Fruit fly (Drosophila melanogaster): ENCODE data around the gene CG14252.
A peak's percentile ranks its signal among the peaks of the same experiment; 100 is the strongest.

Gene CG14252

DNA sequence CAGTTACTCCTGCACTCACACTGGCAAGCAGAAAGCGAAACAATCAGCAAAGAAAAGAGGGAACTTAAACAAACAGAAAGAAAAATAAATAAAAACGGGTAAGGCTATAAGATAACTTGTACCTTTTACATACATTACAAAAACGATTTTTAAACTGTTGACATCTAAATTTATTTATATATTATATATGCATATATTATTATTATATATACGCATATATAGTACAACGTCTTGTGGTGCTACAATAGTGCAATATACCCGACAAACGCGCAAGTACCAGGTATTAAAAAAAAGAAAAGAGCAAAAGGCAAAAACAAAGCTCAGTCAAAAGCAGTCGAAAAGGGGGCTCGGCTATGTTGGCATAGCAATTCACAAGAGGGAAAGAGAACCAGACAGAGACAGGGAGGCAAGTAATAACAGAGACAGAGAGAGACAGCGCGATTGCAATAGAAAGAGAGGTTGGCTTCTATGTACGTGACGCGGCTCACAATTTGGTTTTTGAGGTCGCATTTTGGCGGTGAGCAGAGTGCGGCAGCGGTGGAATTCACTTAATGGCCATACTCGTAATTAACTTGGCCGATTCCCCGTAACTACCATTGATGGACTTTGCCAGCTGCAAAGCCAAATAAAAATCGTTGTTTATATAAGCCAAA is 8.8 kb downstream of the CG14252 start (continued):
- TF ChIP-seq achi (GFP tag; optimal IDR thresholded peaks at IDR 0.05) (peak; percentile 94), Hr38 (GFP tag; optimal IDR thresholded peaks at IDR 0.05) (no peak), Blimp-1 (GFP tag; optimal IDR thresholded peaks at IDR 0.05) (peak; percentile 77), CG3919 (GFP tag; optimal IDR thresholded peaks at IDR 0.05) (peak; percentile 92), fd59A (GFP tag; optimal IDR thresholded peaks at IDR 0.05) (peak; percentile 74), vri (GFP tag; optimal IDR thresholded peaks at IDR 0.05) (peak; percentile 76), cyc (GFP tag; optimal IDR thresholded peaks at IDR 0.05) (peak; percentile 72), Eip75B (GFP tag; optimal IDR thresholded peaks at IDR 0.05) (peak; percentile 47), CG4318 (GFP tag; optimal IDR thresholded peaks at IDR 0.05) (peak; percentile 75), CG3032 (tag; optimal IDR thresholded peaks at IDR 0.05) (peak; percentile 95), Gug (GFP tag; IDR thresholded peaks at IDR 0.05) (peak; percentile 89), Sox15 (GFP tag; optimal IDR thresholded peaks at IDR 0.05) (peak; percentile 82), CG11294 (GFP tag; IDR thresholded peaks at IDR 0.05) (peak; percentile 83), CG8119 (GFP tag; IDR thresholded peaks at IDR 0.05) (peak; percentile 98), salr (GFP tag; optimal IDR thresholded peaks at IDR 0.05) (peak; percentile 68 to 89), ss (GFP tag; optimal IDR thresholded peaks at IDR 0.05) (peak; percentile 94 to 95), Eip93F (GFP tag; optimal IDR thresholded peaks at IDR 0.05) (peak; percentile 87), net (GFP tag; optimal IDR thresholded peaks at IDR 0.05) (peak; percentile 84)

DNA sequence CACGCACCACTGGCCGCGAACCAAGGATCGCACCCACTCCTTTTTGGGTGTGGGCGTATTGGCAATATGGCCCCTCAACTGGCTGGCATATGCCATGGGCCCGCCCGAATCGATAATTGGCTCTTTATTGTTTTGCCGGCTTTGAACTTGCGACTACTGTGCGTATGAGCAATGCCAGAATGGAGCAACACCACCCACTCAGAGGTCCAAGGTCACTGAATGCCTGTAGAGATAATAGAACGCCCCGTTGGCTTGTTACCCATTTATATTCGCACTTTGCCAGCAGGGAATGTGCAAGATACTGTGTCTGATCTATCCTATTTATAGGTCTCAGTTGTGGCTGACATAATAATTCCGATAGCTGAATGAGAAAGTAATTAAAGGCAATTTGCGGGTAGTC is 10.2 kb downstream of the CG14252 start:
- TF ChIP-seq CG11294 (GFP tag; IDR thresholded peaks at IDR 0.05) (no peak), svp (GFP tag) (peak; percentile 55)

DNA sequence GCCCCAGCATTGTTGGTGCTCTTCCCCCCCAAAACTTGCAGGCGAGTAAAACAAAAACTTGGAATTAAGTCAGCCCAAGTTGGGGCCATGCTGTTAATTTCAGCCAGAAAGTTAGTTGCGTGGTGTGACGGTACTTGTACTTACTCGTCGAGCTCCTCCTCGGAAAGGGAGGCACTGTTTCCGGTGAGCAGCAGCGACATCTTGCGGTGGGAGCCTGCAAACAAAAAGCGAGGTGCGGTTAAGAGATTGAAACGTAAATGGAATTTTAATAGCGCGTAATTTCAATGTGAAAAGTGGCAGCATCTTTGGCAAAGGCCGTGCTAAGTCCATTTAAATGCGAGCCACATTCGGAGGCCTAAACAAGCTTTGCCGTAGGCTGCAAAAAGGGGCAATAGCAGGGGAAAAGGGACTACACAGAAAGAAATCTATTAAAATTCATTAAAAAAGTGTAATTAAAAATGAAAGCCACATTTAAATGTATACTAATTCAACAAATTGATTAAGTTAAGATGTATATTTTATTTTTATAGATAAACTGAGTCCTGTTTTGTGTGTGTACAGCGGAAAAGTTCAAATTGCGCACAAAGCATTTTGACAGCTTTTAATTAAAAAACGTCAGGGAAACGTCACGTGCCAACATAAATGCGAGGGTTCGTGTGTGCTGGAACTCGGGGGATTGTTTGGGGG is 11.2 kb downstream of the CG14252 start:
- TF ChIP-seq svp (GFP tag): peak; percentile 10
- peak; percentile 21 for TF ChIP-seq Eip78C (GFP tag)
- no peak for TF ChIP-seq CG10669 (GFP tag; optimal IDR thresholded peaks at IDR 0.05)
- TF ChIP-seq CG10631 (GFP tag; optimal IDR thresholded peaks at IDR 0.05): no peak

DNA sequence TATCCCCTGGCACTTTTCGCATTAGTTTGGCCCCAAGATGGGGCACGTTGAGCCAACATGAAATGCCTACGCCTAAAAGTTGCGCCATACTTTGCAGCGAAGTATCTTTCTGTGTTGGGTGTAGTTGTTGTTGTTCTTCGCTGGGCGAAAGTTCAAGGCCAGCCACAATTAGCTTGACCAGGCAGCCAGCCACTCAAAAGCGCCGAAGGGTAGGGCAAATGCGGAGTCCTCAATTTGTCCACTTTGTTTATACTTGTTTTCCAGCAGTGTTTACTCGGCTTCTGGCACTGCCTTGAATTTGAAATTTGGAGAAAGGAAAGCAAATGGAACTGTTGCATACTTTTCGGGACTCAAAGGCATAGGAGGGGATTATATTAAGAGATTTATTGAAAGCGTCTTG is 11.8 kb downstream of the CG14252 start:
- TF ChIP-seq svp (GFP tag): peak; percentile 77
- no peak for TF ChIP-seq salr (GFP tag; optimal IDR thresholded peaks at IDR 0.05)

DNA sequence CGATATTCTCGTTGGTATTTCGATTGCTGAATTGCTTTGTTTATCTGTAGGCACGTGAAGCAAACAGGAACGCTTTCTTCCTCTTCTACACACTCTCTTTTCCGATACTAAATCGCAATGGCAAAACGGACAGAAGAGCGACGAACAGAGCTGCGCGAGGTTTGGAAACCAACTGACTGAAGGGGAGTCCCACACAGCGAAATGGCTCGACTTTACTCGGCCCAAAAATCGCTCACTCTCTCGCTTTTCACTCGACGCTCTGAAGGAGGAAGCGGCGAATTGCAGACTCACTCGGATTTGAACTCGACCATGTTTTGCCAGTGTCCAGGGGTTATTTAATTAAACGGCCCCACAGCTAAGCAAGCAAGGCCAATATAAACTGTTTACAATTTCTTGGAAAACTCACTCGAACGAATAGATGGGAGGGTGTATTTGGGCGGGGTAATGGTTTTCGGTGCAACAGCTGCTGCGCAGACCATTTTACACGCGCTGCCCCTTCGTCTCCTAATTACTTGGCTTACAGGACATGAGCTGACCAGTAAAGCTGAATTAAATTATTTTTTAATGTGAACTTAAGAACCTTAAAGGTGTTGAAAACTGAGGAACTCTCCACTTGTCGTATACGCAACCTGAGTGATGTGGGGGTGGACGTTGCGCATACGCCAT is 13.1 kb downstream of the CG14252 start, which contains the start of gene CG6330:
Gene CG6330, minus strand, starts transcription at position 178 of the 666 bp plus-strand sequence.
- TF ChIP-seq lz (GFP tag; optimal IDR thresholded peaks at IDR 0.05) (no peak), CG8319 (GFP tag; optimal IDR thresholded peaks at IDR 0.05) (no peak), cyc (GFP tag; optimal IDR thresholded peaks at IDR 0.05) (no peak), achi (GFP tag; optimal IDR thresholded peaks at IDR 0.05) (no peak), Ets96B (tag; optimal IDR thresholded peaks at IDR 0.05) (no peak), Met (GFP tag; optimal IDR thresholded peaks at IDR 0.05) (no peak), fkh (GFP tag; optimal IDR thresholded peaks at IDR 0.05) (no peak), net (GFP tag; optimal IDR thresholded peaks at IDR 0.05) (no peak), CG6854 (GFP tag; optimal IDR thresholded peaks at IDR 0.05) (no peak), CG31627 (GFP tag; optimal IDR thresholded peaks at IDR 0.05) (no peak), CG7368 (GFP tag; optimal IDR thresholded peaks at IDR 0.05) (no peak), Hr39 (GFP tag; optimal IDR thresholded peaks at IDR 0.05) (no peak), fd59A (GFP tag; optimal IDR thresholded peaks at IDR 0.05) (no peak)

Measured in whole organism, prepupa.